Worm (Caenorhabditis elegans) whole organism, young adult: Measurements from ENCODE around the gene sre-46.

ENCODE experiments used
- F55B11.4 ChIP-seq: sonication (generic microtip); optimal IDR thresholded peaks from 2 replicates; lab custom pipeline; 2016; ENCODE audit warnings: missing compliant biosample characterization, missing genetic modification characterization, borderline replicate concordance; ENCODE audit not compliant: insufficient read depth
- cebp-1 ChIP-seq, 2 experiments: fragments of 200-800 bp in 1 of 2; sonication (Bioruptor generic) in 1 of 2; sonication (generic microtip) in 1 of 2; IDR thresholded peaks in 1 of 2; optimal IDR thresholded peaks in 1 of 2; 2 replicates each; pipeline versions ENCODE4 v1.3.6 to Lab custom; 2017 to 2022; ENCODE audit warnings: missing compliant biosample characterization in 2 of 2, missing genetic modification characterization in 2 of 2, mild to moderate bottlenecking in 1 of 2, missing genetic modification reagents in 1 of 2, moderate library complexity in 1 of 2
- hlh-26 ChIP-seq: fragments of 200-800 bp; sonication (Bioruptor generic); conservative IDR thresholded peaks from 2 replicates; pipeline ENCODE4 v1.3.6; 2022; ENCODE audit warnings: missing genetic modification reagents, missing genetic modification characterization, missing compliant biosample characterization
- nhr-27 ChIP-seq: fragments of 200-800 bp; sonication (Bioruptor generic); optimal IDR thresholded peaks from 2 replicates; lab custom pipeline; 2018; ENCODE audit warnings: mild to moderate bottlenecking, missing genetic modification characterization, moderate library complexity, missing compliant biosample characterization

DNA sequence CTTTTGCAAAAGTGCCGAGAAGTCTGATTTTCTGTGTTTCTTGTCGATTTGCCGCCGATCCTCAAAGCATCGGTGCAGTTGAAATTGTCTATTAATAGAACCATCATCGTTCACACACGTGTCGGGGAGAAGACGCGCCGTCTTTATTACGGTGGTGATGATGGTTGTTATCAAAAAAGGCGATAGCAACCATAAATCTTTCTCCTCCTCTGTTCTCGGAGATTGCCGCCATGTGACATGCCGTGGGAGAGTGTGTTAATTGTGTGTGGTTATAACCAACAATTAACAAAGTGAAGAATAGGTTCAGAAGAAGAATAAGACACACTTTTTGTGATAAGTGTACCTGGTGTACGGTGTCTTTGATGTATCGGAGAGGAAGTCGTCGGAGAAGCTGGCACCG is 40.1 kb downstream of the sre-46 start:
- TF ChIP-seq nhr-27 (tag; lab: Kevin White, UChicago) (no peak), hlh-26 (no peak), cebp-1 (GFP tag; IDR thresholded peaks at IDR 0.05; lab: Robert Waterston, UW) (no peak), cebp-1 (tag; optimal IDR thresholded peaks at IDR 0.05; lab: Kevin White, UChicago) (no peak), F55B11.4 (tag; lab: Kevin White, UChicago) (no peak)
